Worm (Caenorhabditis elegans) whole organism, L2 larva: ENCODE results near the gene ani-1.

Experiments used
- C34F6.9 ChIP-seq: fragments of 150-350 bp; optimal IDR thresholded peaks from 2 replicates; lab custom pipeline; 2014; ENCODE audit warnings: missing biosample characterization, missing genetic modification characterization
- lin-39 ChIP-seq: fragments of 150-350 bp; optimal IDR thresholded peaks from 2 replicates; lab custom pipeline; 2014; ENCODE audit warnings: missing biosample characterization, missing genetic modification reagents, missing genetic modification characterization
- nhr-10 ChIP-seq: sonication (generic microtip); optimal IDR thresholded peaks from 2 replicates; lab custom pipeline; 2017; ENCODE audit warnings: missing biosample characterization, missing genetic modification characterization
- skn-1 ChIP-seq: sonication (generic microtip); optimal IDR thresholded peaks from 2 replicates; lab custom pipeline; 2017; ENCODE audit warnings: missing biosample characterization, missing genetic modification characterization
- unc-62 ChIP-seq: fragments of 150-350 bp; optimal IDR thresholded peaks from 2 replicates; lab custom pipeline; 2014; ENCODE audit warnings: missing biosample characterization, missing genetic modification reagents, missing genetic modification characterization

DNA sequence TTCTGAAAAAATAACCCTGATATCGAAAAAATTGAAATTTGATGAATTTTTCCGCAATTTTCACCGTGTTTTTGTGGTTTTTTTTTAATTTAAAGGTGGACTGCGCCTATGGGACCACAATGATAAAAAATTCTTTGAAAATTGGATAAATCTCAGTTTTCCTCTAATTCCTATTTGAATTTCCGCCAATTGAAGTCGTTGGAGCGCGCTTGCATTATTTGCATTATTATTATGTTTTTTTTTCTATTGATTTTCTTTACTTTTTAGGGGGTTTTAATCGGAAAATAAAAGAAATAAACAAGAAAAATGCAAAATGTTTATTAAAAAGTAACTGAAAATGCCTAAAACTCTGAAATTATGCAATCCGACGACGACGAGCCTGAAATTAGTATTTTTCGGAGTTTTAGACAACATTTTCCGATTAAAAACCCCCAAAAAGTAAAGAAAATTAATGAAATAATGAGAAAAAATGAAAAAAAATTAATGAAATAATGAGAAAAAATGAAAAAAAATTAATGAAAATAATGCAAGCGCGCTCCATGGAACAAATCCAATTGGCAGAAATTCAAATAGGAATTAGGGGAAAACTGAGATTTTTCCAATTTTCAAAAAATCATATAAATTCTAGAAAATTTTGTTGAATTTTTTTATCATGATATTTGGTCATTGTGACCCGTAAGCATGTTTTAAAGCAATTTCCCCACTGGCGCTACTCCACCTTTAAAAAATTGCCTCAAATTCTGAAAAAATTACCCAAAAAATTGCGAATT is 2.7 kb upstream of the ani-1 start:
- no peak for TF ChIP-seq lin-39
- TF ChIP-seq nhr-10 (tag; lab: Kevin White, UChicago) = no peak
- no peak for TF ChIP-seq skn-1
- TF ChIP-seq unc-62 (GFP tag; lab: Kevin White, UChicago) = no peak
- TF ChIP-seq C34F6.9 = no peak
